Worm (Caenorhabditis elegans) whole organism, L1 larva: ENCODE measurements around the gene B0222.15.

Experiments
- C34B4.2 ChIP-seq: sonication (generic microtip); optimal IDR thresholded peaks from 2 replicates; lab custom pipeline; 2017; ENCODE audit warnings: mild to moderate bottlenecking, missing genetic modification characterization, missing compliant biosample characterization
- aha-1 ChIP-seq: fragments of 150-350 bp; optimal IDR thresholded peaks from 2 replicates; lab custom pipeline; 2014; ENCODE audit warnings: missing biosample characterization, missing genetic modification characterization
- ama-1 ChIP-seq: fragments of 150-350 bp; optimal IDR thresholded peaks from 2 replicates; lab custom pipeline; 2014
- fkh-8 ChIP-seq: sonication (generic microtip); optimal IDR thresholded peaks from 2 replicates; lab custom pipeline; 2016; ENCODE audit warnings: mild to moderate bottlenecking, missing genetic modification characterization, missing compliant biosample characterization
- lin-13 ChIP-seq: fragments of 150-350 bp; optimal IDR thresholded peaks from 2 replicates; lab custom pipeline; 2014; ENCODE audit warnings: missing biosample characterization, missing genetic modification reagents, missing genetic modification characterization
- nhr-11 ChIP-seq: fragments of 150-350 bp; optimal IDR thresholded peaks from 2 replicates; lab custom pipeline; 2014; ENCODE audit warnings: missing biosample characterization, missing genetic modification characterization
- nhr-12 ChIP-seq: sonication (generic microtip); optimal IDR thresholded peaks from 2 replicates; lab custom pipeline; 2017; ENCODE audit warnings: missing biosample characterization, missing genetic modification characterization
- pqm-1 ChIP-seq: sonication (generic microtip); optimal IDR thresholded peaks from 3 replicates; lab custom pipeline; 2017; ENCODE audit warnings: missing biosample characterization, missing genetic modification characterization
- skn-1 ChIP-seq: fragments of 150-350 bp; optimal IDR thresholded peaks from 2 replicates; lab custom pipeline; 2014; ENCODE audit warnings: missing biosample characterization, missing genetic modification characterization
- snpc-4 ChIP-seq: fragments of 150-350 bp; optimal IDR thresholded peaks from 2 replicates; lab custom pipeline; 2014; ENCODE audit warnings: missing biosample characterization, missing genetic modification characterization

DNA sequence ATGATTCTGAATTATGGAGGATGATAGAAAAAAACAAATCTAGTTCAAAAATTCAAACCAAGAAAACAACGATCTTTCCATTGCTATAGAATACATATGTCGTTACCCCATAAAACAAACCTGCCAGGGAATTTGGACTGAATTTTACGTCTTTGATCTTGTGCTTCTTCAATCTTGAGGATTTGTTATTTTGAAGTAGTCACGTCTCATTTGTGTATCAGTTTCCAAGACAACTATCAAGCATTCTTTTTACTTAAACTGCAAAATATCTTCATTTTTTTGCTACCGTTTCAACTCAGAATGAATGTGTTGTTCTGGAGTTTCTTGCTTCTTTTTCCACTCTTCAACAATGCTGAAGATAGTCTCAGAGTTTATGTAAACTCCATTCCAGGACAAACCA is 25.8 kb downstream of the B0222.15 start, which contains the start of gene F21C10.19:
- TF ChIP-seq lin-13 (GFP tag; lab: Kevin White, UChicago), result no peak
- TF ChIP-seq aha-1 (tag; lab: Kevin White, UChicago), result no peak
- TF ChIP-seq snpc-4 (tag; lab: Kevin White, UChicago), result no peak
- TF ChIP-seq nhr-12, result no peak
- no peak for TF ChIP-seq skn-1 (tag; lab: Kevin White, UChicago)
- TF ChIP-seq ama-1 (lab: Kevin White, UChicago), result no peak
- no peak for TF ChIP-seq pqm-1 (tag; lab: Kevin White, UChicago)
- TF ChIP-seq nhr-11 (tag; lab: Kevin White, UChicago), result no peak
- TF ChIP-seq fkh-8 (tag; lab: Kevin White, UChicago), result no peak
- TF ChIP-seq C34B4.2, result no peak
